Worm (Caenorhabditis elegans): ENCODE measurements around the gene srt-11.

srt-11 gene

ce11 chrII:14801086-14801531 is 4.7 kb upstream of the srt-11 start:
- TF ChIP-seq W03F9.2 (tag; optimal IDR thresholded peaks at IDR 0.05) (no peak), him-1 (tag; optimal IDR thresholded peaks at IDR 0.05) (peak; percentile 5), dao-5 (tag; optimal IDR thresholded peaks at IDR 0.05) (no peak)

- TF ChIP-seq him-1 (tag; optimal IDR thresholded peaks at IDR 0.05) (peak; percentile 32), W03F9.2 (tag; optimal IDR thresholded peaks at IDR 0.05) (peak; percentile 33), dao-5 (tag; optimal IDR thresholded peaks at IDR 0.05) (peak; percentile 71)
Measured at ce11 chrII:14804259-14804899, 1.4 kb upstream of the srt-11 start, which contains the start of gene W01D2.3. TSS of gene W01D2.3 (minus strand) at chrII:14804309.

- TF ChIP-seq him-1 (tag; optimal IDR thresholded peaks at IDR 0.05) (no peak), W03F9.2 (tag; optimal IDR thresholded peaks at IDR 0.05) (no peak), dao-5 (tag; optimal IDR thresholded peaks at IDR 0.05) (no peak)
Measured at ce11 chrII:14808686-14809085, 2.9 kb downstream of the srt-11 start, which contains the start of gene W01D2.6. TSS of gene W01D2.6 (plus strand) at chrII:14808986.

- TF ChIP-seq him-1 (tag; optimal IDR thresholded peaks at IDR 0.05), result no peak
- no peak for TF ChIP-seq W03F9.2 (tag; optimal IDR thresholded peaks at IDR 0.05)
- TF ChIP-seq dao-5 (tag; optimal IDR thresholded peaks at IDR 0.05), result no peak
Measured at ce11 chrII:14810609-14811008, 4.8 kb downstream of the srt-11 start.

- TF ChIP-seq W03F9.2 (tag; optimal IDR thresholded peaks at IDR 0.05), result no peak
- TF ChIP-seq dao-5 (tag; optimal IDR thresholded peaks at IDR 0.05), result no peak
- no peak for TF ChIP-seq him-1 (tag; optimal IDR thresholded peaks at IDR 0.05)
Measured at ce11 chrII:14811472-14811871, 5.7 kb downstream of the srt-11 start.

- TF ChIP-seq him-1 (tag; optimal IDR thresholded peaks at IDR 0.05) (no peak), dao-5 (tag; optimal IDR thresholded peaks at IDR 0.05) (no peak), W03F9.2 (tag; optimal IDR thresholded peaks at IDR 0.05) (no peak)
Measured at ce11 chrII:14812231-14812630, 6.4 kb downstream of the srt-11 start, which contains the start of gene osta-3. TSS of gene osta-3 (plus strand) at chrII:14812531.

- TF ChIP-seq him-1 (tag; optimal IDR thresholded peaks at IDR 0.05) (no peak), dao-5 (tag; optimal IDR thresholded peaks at IDR 0.05) (no peak), W03F9.2 (tag; optimal IDR thresholded peaks at IDR 0.05) (no peak)
Measured at ce11 chrII:14812661-14813060, 6.9 kb downstream of the srt-11 start.

- TF ChIP-seq W03F9.2 (tag; optimal IDR thresholded peaks at IDR 0.05) (no peak), him-1 (tag; optimal IDR thresholded peaks at IDR 0.05) (no peak), dao-5 (tag; optimal IDR thresholded peaks at IDR 0.05) (no peak)
Measured at ce11 chrII:14813106-14813505, 7.3 kb downstream of the srt-11 start.

- TF ChIP-seq W03F9.2 (tag; optimal IDR thresholded peaks at IDR 0.05) (peak; percentile 24), him-1 (tag; optimal IDR thresholded peaks at IDR 0.05) (no peak)
Measured at ce11 chrII:14814894-14815568, 9.2 kb downstream of the srt-11 start, which contains the start of gene W01D2.1. TSS of gene W01D2.1 (plus strand) at chrII:14815518.

- no peak for TF ChIP-seq W03F9.2 (tag; optimal IDR thresholded peaks at IDR 0.05)
- TF ChIP-seq dao-5 (tag; optimal IDR thresholded peaks at IDR 0.05), result no peak
- no peak for TF ChIP-seq him-1 (tag; optimal IDR thresholded peaks at IDR 0.05)
Measured at ce11 chrII:14816086-14816485, 10.3 kb downstream of the srt-11 start.

ce11 chrII:14818376-14818775 is 12.6 kb downstream of the srt-11 start, which contains the start of gene nhr-61:
TSS of gene nhr-61 (minus strand) at chrII:14818543.
- TF ChIP-seq dao-5 (tag; optimal IDR thresholded peaks at IDR 0.05), result no peak
- no peak for TF ChIP-seq W03F9.2 (tag; optimal IDR thresholded peaks at IDR 0.05)
- TF ChIP-seq him-1 (tag; optimal IDR thresholded peaks at IDR 0.05), result no peak

ce11 chrII:14819258-14819985 is 13.6 kb downstream of the srt-11 start:
- TF ChIP-seq W03F9.2 (tag; optimal IDR thresholded peaks at IDR 0.05) (no peak), dao-5 (tag; optimal IDR thresholded peaks at IDR 0.05) (no peak), him-1 (tag; optimal IDR thresholded peaks at IDR 0.05) (no peak)

- TF ChIP-seq dao-5 (tag; optimal IDR thresholded peaks at IDR 0.05), result no peak
- TF ChIP-seq W03F9.2 (tag; optimal IDR thresholded peaks at IDR 0.05), result no peak
- TF ChIP-seq him-1 (tag; optimal IDR thresholded peaks at IDR 0.05), result no peak
Measured at ce11 chrII:14820460-14820859, 14.7 kb downstream of the srt-11 start.

ce11 chrII:14822419-14822818 is 16.6 kb downstream of the srt-11 start:
- TF ChIP-seq W03F9.2 (tag; optimal IDR thresholded peaks at IDR 0.05) (no peak), him-1 (tag; optimal IDR thresholded peaks at IDR 0.05) (no peak), dao-5 (tag; optimal IDR thresholded peaks at IDR 0.05) (no peak)
